Worm (Caenorhabditis elegans) whole organism, L1 larva: ENCODE data around the gene wht-7.

Experiments used
- C04F5.9 ChIP-seq: sonication (generic microtip); optimal IDR thresholded peaks from 2 replicates; lab custom pipeline; 2016; ENCODE audit warnings: missing genetic modification characterization, missing compliant biosample characterization
- F16B12.6 ChIP-seq: fragments of 150-350 bp; optimal IDR thresholded peaks from 2 replicates; lab custom pipeline; 2014; ENCODE audit warnings: missing biosample characterization, missing genetic modification characterization
- aly-2 ChIP-seq: fragments of 150-350 bp; optimal IDR thresholded peaks from 2 replicates; lab custom pipeline; 2014; ENCODE audit warnings: missing biosample characterization, missing genetic modification characterization
- ceh-63 ChIP-seq: fragments of 200-800 bp; sonication (Bioruptor generic); optimal IDR thresholded peaks from 2 replicates; lab custom pipeline; 2018; ENCODE audit warnings: mild to moderate bottlenecking, missing genetic modification characterization, missing compliant biosample characterization
- ceh-82 ChIP-seq, 3 experiments: fragments of 150-350 bp in 1 of 3; sonication (generic microtip) in 2 of 3; optimal IDR thresholded peaks; 2 replicates each; lab custom pipeline; 2014 to 2017; ENCODE audit warnings: missing biosample characterization in 3 of 3, missing genetic modification characterization in 3 of 3
- ceh-88 ChIP-seq: fragments of 200-800 bp; sonication (Bioruptor generic); IDR thresholded peaks from 2 replicates; pipeline ENCODE4 v1.3.6; 2022; ENCODE audit warnings: missing genetic modification characterization, missing compliant biosample characterization
- ceh-90 ChIP-seq: sonication (generic microtip); optimal IDR thresholded peaks from 2 replicates; lab custom pipeline; 2016; ENCODE audit warnings: missing genetic modification characterization, missing compliant biosample characterization
- ces-1 ChIP-seq: fragments of 150-350 bp; optimal IDR thresholded peaks from 2 replicates; lab custom pipeline; 2014; ENCODE audit warnings: missing biosample characterization, missing genetic modification reagents, missing genetic modification characterization
- dsc-1 ChIP-seq: sonication (generic microtip); optimal IDR thresholded peaks from 2 replicates; lab custom pipeline; 2016; ENCODE audit warnings: mild to moderate bottlenecking, missing genetic modification characterization, missing compliant biosample characterization
- efl-1 ChIP-seq, 4 experiments: fragments of 150-350 bp; optimal IDR thresholded peaks in 3 of 4; peaks in 1 of 4; 1 replicate in 1 of 4; 2 replicates in 3 of 4; lab custom pipeline; 2014; ENCODE audit warnings: missing biosample characterization in 2 of 4, missing genetic modification characterization in 2 of 4, missing genetic modification reagents in 2 of 4
- egl-13 ChIP-seq: sonication (generic microtip); optimal IDR thresholded peaks from 2 replicates; lab custom pipeline; 2016; ENCODE audit warnings: missing genotype, missing genetic modification reagents, missing genetic modification characterization, missing compliant biosample characterization
- elt-2 ChIP-seq: sonication (generic microtip); optimal IDR thresholded peaks from 2 replicates; lab custom pipeline; 2016; ENCODE audit warnings: missing genetic modification characterization, mild to moderate bottlenecking, inconsistent platforms, missing compliant biosample characterization, missing genetic modification reagents
- fkh-10 ChIP-seq: sonication (generic microtip); optimal IDR thresholded peaks from 2 replicates; lab custom pipeline; 2017; ENCODE audit warnings: missing biosample characterization, missing genetic modification reagents, missing genetic modification characterization
- fkh-4 ChIP-seq: sonication (generic microtip); optimal IDR thresholded peaks from 2 replicates; lab custom pipeline; 2016; ENCODE audit warnings: missing compliant biosample characterization, missing genetic modification characterization, borderline replicate concordance
- fkh-8 ChIP-seq: sonication (generic microtip); optimal IDR thresholded peaks from 2 replicates; lab custom pipeline; 2016; ENCODE audit warnings: mild to moderate bottlenecking, missing genetic modification characterization, missing compliant biosample characterization
- jun-1 ChIP-seq: fragments of 150-350 bp; optimal IDR thresholded peaks from 2 replicates; lab custom pipeline; 2014; ENCODE audit warnings: missing biosample characterization, missing genetic modification reagents, missing genetic modification characterization
- lin-14 ChIP-seq: fragments of 200-800 bp; sonication (Bioruptor generic); optimal IDR thresholded peaks from 2 replicates; lab custom pipeline; 2018; ENCODE audit warnings: mild to moderate bottlenecking, missing genetic modification characterization, moderate library complexity, missing compliant biosample characterization
- lin-35 ChIP-seq, 2 experiments: fragments of 150-350 bp; optimal IDR thresholded peaks; 2 replicates each; lab custom pipeline; 2014; ENCODE audit warnings: missing biosample characterization in 2 of 2, missing genetic modification characterization in 2 of 2, missing genetic modification reagents in 2 of 2
- lin-39 ChIP-seq: fragments of 150-350 bp; optimal IDR thresholded peaks from 2 replicates; lab custom pipeline; 2014; ENCODE audit warnings: missing biosample characterization, missing genetic modification reagents, missing genetic modification characterization
- lsy-2 ChIP-seq, 2 experiments: fragments of 150-350 bp; optimal IDR thresholded peaks; 2 replicates each; lab custom pipeline; 2014; ENCODE audit warnings: missing biosample characterization in 2 of 2, missing genetic modification characterization in 2 of 2
- mef-2 ChIP-seq: fragments of 150-350 bp; optimal IDR thresholded peaks from 2 replicates; lab custom pipeline; 2014; ENCODE audit warnings: missing biosample characterization, missing genetic modification characterization
- mep-1 ChIP-seq: fragments of 150-350 bp; optimal IDR thresholded peaks from 2 replicates; lab custom pipeline; 2014; ENCODE audit warnings: missing biosample characterization, missing genetic modification characterization
- nhr-19 ChIP-seq: fragments of 200-800 bp; sonication (Bioruptor generic); conservative IDR thresholded peaks from 2 replicates; pipeline ENCODE4 v1.3.6; 2022; ENCODE audit warnings: missing genetic modification characterization, missing compliant biosample characterization
- nhr-47 ChIP-seq: sonication (generic microtip); optimal IDR thresholded peaks from 2 replicates; lab custom pipeline; 2016; ENCODE audit warnings: mild to moderate bottlenecking, missing genetic modification characterization, moderate library complexity, missing compliant biosample characterization
- nhr-71 ChIP-seq: sonication (generic microtip); optimal IDR thresholded peaks from 2 replicates; lab custom pipeline; 2016; ENCODE audit warnings: mild to moderate bottlenecking, missing genetic modification characterization, moderate library complexity, missing compliant biosample characterization
- nhr-76 ChIP-seq: sonication (generic microtip); optimal IDR thresholded peaks from 2 replicates; lab custom pipeline; 2017; ENCODE audit warnings: missing biosample characterization, missing genetic modification characterization
- nhr-77 ChIP-seq: fragments of 150-350 bp; optimal IDR thresholded peaks from 2 replicates; lab custom pipeline; 2014; ENCODE audit warnings: missing biosample characterization, missing genetic modification characterization
- nhr-84 ChIP-seq: sonication (generic microtip); optimal IDR thresholded peaks from 2 replicates; lab custom pipeline; 2017; ENCODE audit warnings: missing biosample characterization, missing genetic modification characterization
- nhr-90 ChIP-seq: sonication (generic microtip); optimal IDR thresholded peaks from 2 replicates; lab custom pipeline; 2016; ENCODE audit warnings: mild to moderate bottlenecking, missing genetic modification characterization, missing compliant biosample characterization; ENCODE audit not compliant: poor library complexity
- pax-3 ChIP-seq: fragments of 200-800 bp; sonication (Bioruptor generic); optimal IDR thresholded peaks from 2 replicates; lab custom pipeline; 2018; ENCODE audit warnings: mild to moderate bottlenecking, missing genetic modification characterization, moderate library complexity, missing compliant biosample characterization
- rnt-1 ChIP-seq: sonication (generic microtip); optimal IDR thresholded peaks from 2 replicates; lab custom pipeline; 2016; ENCODE audit warnings: mild to moderate bottlenecking, missing genetic modification characterization, moderate library complexity, missing compliant biosample characterization
- snpc-4 ChIP-seq: fragments of 150-350 bp; optimal IDR thresholded peaks from 2 replicates; lab custom pipeline; 2014; ENCODE audit warnings: missing biosample characterization, missing genetic modification characterization
- snu-23 ChIP-seq: sonication (generic microtip); optimal IDR thresholded peaks from 2 replicates; lab custom pipeline; 2016; ENCODE audit warnings: missing genetic modification characterization, missing compliant biosample characterization
- sox-4 ChIP-seq: sonication (generic microtip); optimal IDR thresholded peaks from 2 replicates; lab custom pipeline; 2016; ENCODE audit warnings: missing genetic modification characterization, missing compliant biosample characterization
- swsn-7 ChIP-seq: sonication (generic microtip); optimal IDR thresholded peaks from 2 replicates; lab custom pipeline; 2016; ENCODE audit warnings: missing genetic modification characterization, missing compliant biosample characterization
- tbx-2 ChIP-seq: sonication (generic microtip); optimal IDR thresholded peaks from 2 replicates; lab custom pipeline; 2016; ENCODE audit warnings: missing genetic modification characterization, missing compliant biosample characterization
- tlp-1 ChIP-seq: fragments of 150-350 bp; optimal IDR thresholded peaks from 2 replicates; lab custom pipeline; 2014; ENCODE audit warnings: missing biosample characterization, missing genetic modification characterization
- unc-130 ChIP-seq: fragments of 150-350 bp; optimal IDR thresholded peaks from 2 replicates; lab custom pipeline; 2017; ENCODE audit warnings: missing biosample characterization, missing genetic modification characterization, inconsistent platforms
- unc-86 ChIP-seq: sonication (generic microtip); optimal IDR thresholded peaks from 2 replicates; lab custom pipeline; 2016; ENCODE audit warnings: missing genetic modification characterization, missing compliant biosample characterization
- zip-4 ChIP-seq: fragments of 200-800 bp; sonication (Bioruptor generic); optimal IDR thresholded peaks from 2 replicates; lab custom pipeline; 2018; ENCODE audit warnings: mild to moderate bottlenecking, missing genetic modification characterization, moderate library complexity, missing compliant biosample characterization

The wht-7 gene

DNA sequence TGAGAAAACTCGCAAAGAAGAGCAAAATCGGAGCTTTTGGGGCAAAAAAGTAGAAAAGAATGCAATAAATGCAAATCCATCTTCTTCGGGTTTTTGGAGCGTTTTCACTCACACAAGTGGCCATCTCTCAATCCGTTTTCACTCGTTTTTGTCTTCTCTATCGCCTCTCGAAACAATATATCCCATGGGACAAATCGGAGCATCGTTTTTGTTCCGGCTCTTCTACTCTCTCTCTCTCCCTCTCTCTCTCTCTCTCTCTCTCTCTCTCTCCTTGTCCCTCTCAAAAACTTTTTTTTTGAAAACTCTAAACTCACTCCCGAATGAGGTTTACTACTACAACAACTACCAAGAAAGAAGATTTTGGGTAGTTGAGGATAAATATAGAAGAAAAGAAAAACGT, 7.9 kb downstream of the wht-7 start (continued):
- no peak for TF ChIP-seq ceh-63 (GFP tag; lab: Kevin White, UChicago)
- TF ChIP-seq nhr-84 (tag; lab: Kevin White, UChicago): no peak
- TF ChIP-seq zip-4: no peak
- TF ChIP-seq nhr-77: no peak
- TF ChIP-seq ces-1 (GFP tag; lab: Kevin White, UChicago): no peak
- no peak for TF ChIP-seq egl-13 (tag; lab: Kevin White, UChicago)
- TF ChIP-seq pax-3 (tag; lab: Kevin White, UChicago): no peak
- TF ChIP-seq tbx-2: no peak
- no peak for TF ChIP-seq C04F5.9 (tag; lab: Kevin White, UChicago)
- no peak for TF ChIP-seq tlp-1 (tag; lab: Kevin White, UChicago)
- TF ChIP-seq mef-2: no peak
- no peak for TF ChIP-seq snpc-4 (tag; lab: Kevin White, UChicago)
- no peak for TF ChIP-seq fkh-8 (tag; lab: Kevin White, UChicago)
- TF ChIP-seq ceh-88 (GFP tag; lab: Robert Waterston, UW): no peak
- no peak for TF ChIP-seq nhr-19 (GFP tag; lab: Robert Waterston, UW)
- TF ChIP-seq rnt-1 (tag; lab: Kevin White, UChicago): peak; percentile 6
- TF ChIP-seq nhr-71 (tag; lab: Kevin White, UChicago): peak; percentile 36
- TF ChIP-seq efl-1 (optimal IDR thresholded peaks at IDR 0.05; lab: Kevin White, UChicago): peak in 1 of 2 experiments; percentile 6
- no peak for TF ChIP-seq efl-1 (GFP tag; optimal IDR thresholded peaks at IDR 0.05 in 1 of 2; lab: Kevin White, UChicago)
- TF ChIP-seq F16B12.6: no peak
- TF ChIP-seq aly-2 (tag; lab: Kevin White, UChicago): no peak
- no peak for TF ChIP-seq mep-1 (tag; lab: Kevin White, UChicago)
- TF ChIP-seq ceh-82 (tag; optimal IDR thresholded peaks at IDR 0.05; lab: Kevin White, UChicago): no peak
- TF ChIP-seq nhr-47: no peak
- no peak for TF ChIP-seq ceh-90 (tag; lab: Kevin White, UChicago)
- TF ChIP-seq fkh-4 (tag; lab: Kevin White, UChicago): no peak

DNA sequence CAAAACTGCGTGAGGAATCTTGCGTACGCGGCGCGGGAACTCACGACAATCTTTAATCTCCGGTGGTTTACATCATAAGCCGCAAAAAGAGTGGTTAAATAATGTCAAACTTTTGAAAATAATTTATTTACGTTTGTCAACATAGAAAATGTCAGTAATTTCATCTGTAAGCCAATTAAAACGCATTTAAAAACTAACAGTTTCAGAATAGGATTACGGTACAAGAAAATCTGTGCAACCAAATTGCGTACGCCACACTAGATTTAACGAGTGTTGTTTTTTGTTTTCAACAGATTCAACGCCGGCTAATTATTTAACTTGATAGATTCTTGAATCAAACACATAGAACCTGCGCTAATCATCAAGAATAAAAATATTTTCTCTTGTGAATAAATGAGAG, 8.6 kb downstream of the wht-7 start:
- TF ChIP-seq tlp-1 (tag; lab: Kevin White, UChicago) (no peak), efl-1 (optimal IDR thresholded peaks at IDR 0.05; lab: Kevin White, UChicago) (no peak), efl-1 (GFP tag; optimal IDR thresholded peaks at IDR 0.05 in 1 of 2; lab: Kevin White, UChicago) (no peak), snu-23 (GFP tag; lab: Kevin White, UChicago) (no peak), fkh-4 (tag; lab: Kevin White, UChicago) (no peak), ces-1 (GFP tag; lab: Kevin White, UChicago) (no peak), jun-1 (tag; lab: Kevin White, UChicago) (no peak), snpc-4 (tag; lab: Kevin White, UChicago) (no peak), sox-4 (tag; lab: Kevin White, UChicago) (no peak), elt-2 (tag; lab: Kevin White, UChicago) (no peak), nhr-90 (no peak), lsy-2 (tag; optimal IDR thresholded peaks at IDR 0.05; lab: Kevin White, UChicago) (no peak)

DNA sequence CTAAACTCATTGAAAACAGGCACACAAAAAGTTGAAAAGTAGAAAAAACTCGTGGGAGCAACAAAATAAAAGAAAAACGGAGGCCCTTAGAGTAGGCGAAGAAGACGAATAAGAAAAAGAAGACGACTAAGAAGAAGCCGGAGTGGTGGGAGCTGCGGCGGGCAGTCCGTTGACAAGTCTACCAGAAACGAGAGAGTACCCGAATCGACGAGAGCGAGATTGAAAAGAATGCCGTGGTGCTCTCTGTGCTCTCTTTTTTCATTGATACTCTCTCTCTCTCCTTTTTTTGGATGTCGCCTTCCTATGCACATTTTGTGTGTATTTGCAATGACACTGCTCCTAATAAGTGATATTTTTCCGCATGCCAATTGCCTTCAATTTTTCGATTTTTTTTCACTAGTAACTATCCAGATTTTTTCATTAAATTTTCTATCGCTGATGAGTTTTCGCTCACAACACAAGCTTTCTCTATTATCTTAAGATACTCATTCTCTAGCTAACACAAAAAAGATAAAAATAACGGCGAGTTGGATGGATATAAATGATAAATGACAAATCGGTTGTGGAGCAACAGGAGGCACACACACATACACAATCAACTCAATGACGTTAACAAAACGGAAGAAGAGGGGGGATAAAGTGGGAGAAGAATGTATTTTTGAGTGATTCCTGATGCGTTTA, 9.3 kb downstream of the wht-7 start:
- TF ChIP-seq fkh-4 (tag; lab: Kevin White, UChicago): no peak
- TF ChIP-seq nhr-71 (tag; lab: Kevin White, UChicago): peak; percentile 7
- TF ChIP-seq nhr-76 (tag; lab: Kevin White, UChicago): no peak
- TF ChIP-seq swsn-7 (tag; lab: Kevin White, UChicago): peak; percentile 18
- TF ChIP-seq unc-86: peak; percentile 4
- TF ChIP-seq ceh-82 (tag; optimal IDR thresholded peaks at IDR 0.05; lab: Kevin White, UChicago): peak in 1 of 3 experiments; percentile 53
- TF ChIP-seq fkh-8 (tag; lab: Kevin White, UChicago): peak; percentile 20
- peak; percentile 4 for TF ChIP-seq snu-23 (GFP tag; lab: Kevin White, UChicago)
- TF ChIP-seq lin-14 (GFP tag; lab: Kevin White, UChicago): peak; percentile 79
- TF ChIP-seq efl-1 (optimal IDR thresholded peaks at IDR 0.05; lab: Kevin White, UChicago): peak in 1 of 2 experiments; percentile 7
- TF ChIP-seq efl-1 (GFP tag; optimal IDR thresholded peaks at IDR 0.05 in 1 of 2; lab: Kevin White, UChicago): peak in 1 of 2 experiments; percentile 93
- peak; percentile 13 for TF ChIP-seq mep-1 (tag; lab: Kevin White, UChicago)
- peak; percentile 35 for TF ChIP-seq dsc-1
- peak; percentile 6 to 36 for TF ChIP-seq lsy-2 (tag; optimal IDR thresholded peaks at IDR 0.05; lab: Kevin White, UChicago)
- no peak for TF ChIP-seq unc-130
- TF ChIP-seq rnt-1 (tag; lab: Kevin White, UChicago): peak; percentile 42
- TF ChIP-seq lin-39 (tag; lab: Kevin White, UChicago): no peak
- peak in 1 of 2 experiments; percentile 34 for TF ChIP-seq lin-35 (GFP tag; optimal IDR thresholded peaks at IDR 0.05; lab: Kevin White, UChicago)
- peak; percentile 11 for TF ChIP-seq fkh-10 (GFP tag; lab: Kevin White, UChicago)
- TF ChIP-seq nhr-47: peak; percentile 26
- no peak for TF ChIP-seq ceh-90 (tag; lab: Kevin White, UChicago)
